Worm (Caenorhabditis elegans) whole organism, L4/young adult: ENCODE measurements around the gene ndub-3.

Experiments
- W03F9.2 ChIP-seq: fragments of 150-350 bp; optimal IDR thresholded peaks from 2 replicates; lab custom pipeline; 2014; ENCODE audit warnings: missing biosample characterization, missing genetic modification characterization
- dao-5 ChIP-seq: sonication (generic microtip); optimal IDR thresholded peaks from 2 replicates; lab custom pipeline; 2016; ENCODE audit warnings: missing genotype, missing genetic modification characterization, moderate library complexity, missing compliant biosample characterization
- him-1 ChIP-seq: sonication (generic microtip); optimal IDR thresholded peaks from 2 replicates; lab custom pipeline; 2016; ENCODE audit warnings: missing genotype, missing genetic modification reagents, missing genetic modification characterization, missing compliant biosample characterization

The ndub-3 gene

DNA sequence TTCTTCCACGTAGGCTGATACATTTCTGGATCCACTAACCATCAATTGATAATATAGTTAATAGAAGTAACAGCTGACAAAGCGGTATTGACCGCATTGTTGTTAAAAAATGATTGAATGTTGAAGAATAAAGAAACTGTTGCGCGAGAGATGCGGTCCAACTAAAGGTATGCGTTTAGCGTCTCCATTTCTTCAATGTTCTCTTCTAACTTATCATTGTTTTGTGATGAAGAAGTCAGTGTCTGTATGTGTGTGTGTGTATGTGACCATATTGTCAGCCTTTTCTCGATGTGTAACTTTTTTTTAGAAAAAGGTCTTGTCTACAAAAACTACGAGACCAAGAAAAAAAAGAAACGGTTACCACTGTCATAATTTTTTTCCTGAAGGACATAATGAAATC lies 38.2 kb downstream of the ndub-3 start, which contains the start of gene B0457.2:
Gene B0457.2, minus strand, starts transcription at position 101 of the 400 bp plus-strand sequence.
- TF ChIP-seq W03F9.2 (no peak), him-1 (tag; lab: Kevin White, UChicago) (no peak), dao-5 (tag; lab: Kevin White, UChicago) (no peak)

DNA sequence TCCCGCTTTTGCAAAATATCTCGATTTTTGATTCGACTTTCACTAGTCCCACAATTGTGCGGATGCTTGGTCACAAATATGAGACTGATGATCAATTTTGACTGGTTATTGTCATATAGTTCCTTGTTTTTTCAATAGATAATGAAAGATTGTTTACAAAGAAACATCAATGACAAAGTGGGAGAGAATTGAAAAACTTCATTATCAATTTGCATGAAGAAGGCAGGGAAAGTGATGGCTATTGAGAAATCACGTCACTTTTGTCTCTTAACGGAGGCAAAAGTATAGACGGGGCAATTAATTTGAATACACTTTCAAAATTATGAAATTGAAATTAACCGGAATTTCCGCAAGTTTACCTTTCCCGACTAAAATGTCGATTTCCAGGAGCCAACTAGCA lies 41.5 kb downstream of the ndub-3 start:
- TF ChIP-seq him-1 (tag; lab: Kevin White, UChicago): no peak
- TF ChIP-seq W03F9.2: no peak
- no peak for TF ChIP-seq dao-5 (tag; lab: Kevin White, UChicago)

DNA sequence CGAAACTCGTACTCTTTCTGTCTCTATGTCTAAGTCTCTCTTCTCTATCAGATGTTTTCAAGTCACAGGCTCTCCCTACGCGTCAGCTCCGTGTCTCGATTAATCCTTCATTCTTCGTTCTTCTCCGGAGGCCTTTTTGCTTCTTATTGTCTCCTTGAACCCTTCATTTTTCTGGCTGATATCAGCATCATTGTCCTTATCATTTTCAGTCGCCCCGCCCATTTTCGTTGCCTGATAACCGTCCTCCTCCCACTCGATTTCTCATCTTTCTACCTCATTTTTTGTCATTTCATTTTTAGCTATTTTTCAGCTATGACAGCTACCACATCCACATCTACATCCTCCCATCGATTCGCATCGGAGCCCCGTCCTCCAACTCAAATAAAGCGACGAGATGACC lies 42.5 kb downstream of the ndub-3 start, which contains the start of gene B0457.6:
Gene B0457.6, plus strand, starts transcription at position 284 of the 400 bp plus-strand sequence.
- TF ChIP-seq dao-5 (tag; lab: Kevin White, UChicago): no peak
- TF ChIP-seq him-1 (tag; lab: Kevin White, UChicago): no peak
- TF ChIP-seq W03F9.2: no peak

DNA sequence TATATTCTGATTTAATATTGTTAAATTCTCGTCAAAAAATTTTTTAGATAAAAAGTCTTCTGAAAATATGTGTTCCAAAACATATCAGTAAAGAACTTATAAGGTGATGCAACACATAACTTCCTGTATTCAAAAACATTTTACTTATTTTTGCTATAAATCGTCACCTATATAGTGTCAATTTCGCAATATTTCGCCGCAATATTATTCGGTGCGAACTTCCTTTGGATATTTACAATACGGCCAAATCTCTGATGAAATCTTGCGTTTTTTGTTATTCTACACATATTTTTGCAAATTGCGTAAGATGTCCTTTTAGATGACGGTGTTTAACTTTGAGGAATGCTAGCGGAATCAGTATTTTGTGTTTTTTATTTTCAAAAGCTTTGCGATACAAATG lies 43.2 kb downstream of the ndub-3 start:
- TF ChIP-seq him-1 (tag; lab: Kevin White, UChicago) (no peak), dao-5 (tag; lab: Kevin White, UChicago) (no peak), W03F9.2 (no peak)

DNA sequence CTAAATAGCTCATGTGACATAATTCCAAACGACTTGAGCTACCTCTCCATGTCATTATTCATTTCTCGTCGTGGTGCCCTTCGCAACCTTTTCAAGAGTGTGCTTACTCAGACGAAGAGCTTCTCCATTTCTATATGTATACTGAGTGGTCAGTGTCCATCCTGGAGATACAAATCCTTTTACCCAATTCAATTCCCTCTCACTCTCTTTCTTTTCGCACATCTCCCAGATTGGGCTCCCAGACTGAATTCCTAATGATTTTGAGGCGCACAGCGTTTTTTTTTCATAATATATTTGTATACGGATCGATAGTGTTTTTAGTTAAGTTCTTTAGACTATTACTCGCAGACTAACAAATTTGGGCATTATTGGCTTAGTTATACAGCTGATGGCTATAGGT lies 43.7 kb downstream of the ndub-3 start:
- TF ChIP-seq W03F9.2 (no peak), him-1 (tag; lab: Kevin White, UChicago) (no peak), dao-5 (tag; lab: Kevin White, UChicago) (no peak)

DNA sequence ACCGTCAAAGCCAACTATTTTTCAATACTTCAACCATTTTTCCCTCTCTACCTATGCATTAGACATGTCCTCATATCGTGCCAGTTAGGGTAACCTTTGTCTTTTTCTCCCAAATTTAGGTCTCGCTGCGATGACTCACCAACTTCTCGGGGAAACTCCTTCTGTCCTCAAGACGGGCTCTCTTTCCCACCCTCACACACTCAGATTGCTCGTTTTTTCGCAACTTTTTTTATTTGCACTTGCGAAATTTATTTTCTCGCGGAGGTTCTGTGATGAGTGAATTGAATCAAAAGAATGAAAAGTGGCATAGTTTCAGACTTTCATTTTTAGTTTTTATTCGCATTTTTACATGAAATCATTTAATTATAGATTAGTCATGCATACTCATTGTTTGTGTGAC lies 44.4 kb downstream of the ndub-3 start:
- TF ChIP-seq him-1 (tag; lab: Kevin White, UChicago) (no peak), dao-5 (tag; lab: Kevin White, UChicago) (no peak), W03F9.2 (no peak)

DNA sequence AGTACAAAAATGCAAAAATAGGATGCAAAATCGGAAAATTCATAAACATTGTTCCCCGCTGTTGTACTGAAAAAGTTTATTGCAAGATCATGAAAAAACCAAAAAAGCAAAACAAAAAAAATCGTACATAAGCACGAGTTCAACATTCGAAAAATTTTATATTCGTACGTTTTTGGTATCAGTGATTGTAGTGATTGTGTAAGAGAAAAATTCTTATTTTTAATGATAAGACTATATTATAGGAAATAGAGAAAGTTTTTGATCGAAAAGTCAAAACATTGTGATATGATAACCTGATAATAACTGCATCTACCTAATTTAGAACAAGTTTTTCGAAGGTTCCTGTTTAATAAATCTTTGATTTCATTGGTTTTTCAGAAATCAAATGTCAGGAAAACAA lies 47.4 kb downstream of the ndub-3 start:
- TF ChIP-seq W03F9.2 (no peak), dao-5 (tag; lab: Kevin White, UChicago) (no peak), him-1 (tag; lab: Kevin White, UChicago) (no peak)

DNA sequence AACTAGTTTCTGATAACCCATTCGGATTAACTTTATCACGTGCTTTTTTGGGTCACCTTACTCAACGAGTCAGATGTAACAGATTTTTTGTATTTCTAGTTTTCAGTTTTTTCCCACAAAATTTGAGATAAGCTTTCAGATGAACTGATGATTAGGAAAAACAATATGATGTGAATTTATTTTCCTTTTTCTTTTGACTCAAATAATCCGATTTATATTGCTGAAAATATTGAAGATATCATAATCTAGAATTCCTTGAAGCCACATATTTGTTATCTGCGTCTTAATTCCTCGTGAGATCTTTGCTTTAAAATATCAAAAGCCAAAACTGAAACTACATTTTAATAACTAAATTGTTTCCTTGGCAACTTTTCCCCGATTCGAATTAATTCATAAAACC lies 48.0 kb downstream of the ndub-3 start:
- TF ChIP-seq W03F9.2 (no peak), him-1 (tag; lab: Kevin White, UChicago) (no peak), dao-5 (tag; lab: Kevin White, UChicago) (no peak)

DNA sequence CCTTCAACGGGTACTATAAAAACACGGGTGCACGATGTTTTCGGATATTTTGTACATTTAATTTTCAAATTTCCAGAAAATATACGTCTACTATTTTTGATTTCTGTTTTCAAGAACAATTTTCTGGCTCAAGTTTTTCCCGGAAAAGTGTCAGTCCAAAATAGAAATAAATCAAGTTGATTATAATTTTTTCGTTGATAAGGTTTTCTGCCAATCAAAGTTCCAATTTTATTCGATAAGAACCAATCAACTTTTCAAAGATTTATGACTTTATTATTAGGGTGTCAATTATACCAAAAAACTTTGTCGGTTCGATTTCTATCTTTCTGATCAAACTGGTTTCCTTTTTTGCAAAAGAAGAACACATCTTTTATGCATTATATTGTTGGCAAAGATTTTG lies 50.0 kb downstream of the ndub-3 start:
- TF ChIP-seq W03F9.2 (no peak), dao-5 (tag; lab: Kevin White, UChicago) (no peak), him-1 (tag; lab: Kevin White, UChicago) (no peak)
